Fruit fly (Drosophila melanogaster) whole organism, embryonic: ENCODE results near the gene Sec20.
A peak's percentile ranks its signal among the peaks of the same experiment; 100 is the strongest.

Experiments
- Antp ChIP-seq: fragments of 200-800 bp; sonication (Bioruptor generic); optimal IDR thresholded peaks from 3 replicates; lab custom pipeline; 2016; ENCODE audit warnings: missing biosample characterization, missing genetic modification characterization
- Atf3 ChIP-seq: fragments of 200-800 bp; sonication (Bioruptor generic); optimal IDR thresholded peaks from 3 replicates; lab custom pipeline; 2016; ENCODE audit warnings: missing biosample characterization, missing genetic modification characterization
- Bteb2 ChIP-seq: fragments of 200-800 bp; sonication (Bioruptor generic); optimal IDR thresholded peaks from 2 replicates; lab custom pipeline; 2016; ENCODE audit warnings: missing biosample characterization, missing genetic modification characterization
- C15 ChIP-seq: fragments of 200-800 bp; sonication (Bioruptor generic); IDR thresholded peaks from 3 replicates; pipeline ENCODE4 v1.3.6; 2022; ENCODE audit warnings: missing biosample characterization, missing genetic modification characterization
- CG10147 ChIP-seq: fragments of 200-800 bp; sonication (Bioruptor generic); optimal IDR thresholded peaks from 2 replicates; lab custom pipeline; 2019; ENCODE audit warnings: missing biosample characterization, mild to moderate bottlenecking, missing genetic modification characterization, moderate library complexity
- CG10267 ChIP-seq: fragments of 200-800 bp; sonication (Bioruptor generic); optimal IDR thresholded peaks from 2 replicates; lab custom pipeline; 2018; ENCODE audit warnings: missing biosample characterization, mild to moderate bottlenecking, missing genetic modification characterization, moderate library complexity
- CG10543 ChIP-seq: fragments of 200-800 bp; sonication (Bioruptor generic); optimal IDR thresholded peaks from 3 replicates; lab custom pipeline; 2017; ENCODE audit warnings: missing biosample characterization, mild to moderate bottlenecking, missing genetic modification characterization, moderate library complexity
- CG12155 ChIP-seq: fragments of 200-800 bp; sonication (Bioruptor generic); optimal IDR thresholded peaks from 3 replicates; lab custom pipeline; 2016; ENCODE audit warnings: missing biosample characterization, missing genetic modification characterization
- CG12236 ChIP-seq: fragments of 200-800 bp; sonication (Bioruptor generic); optimal IDR thresholded peaks from 2 replicates; lab custom pipeline; 2016; ENCODE audit warnings: missing biosample characterization, missing genetic modification characterization
- CG12744 ChIP-seq: fragments of 200-800 bp; sonication (Bioruptor generic); optimal IDR thresholded peaks from 2 replicates; lab custom pipeline; 2016; ENCODE audit warnings: missing biosample characterization, missing genetic modification characterization
- CG14441 ChIP-seq: fragments of 200-800 bp; sonication (Bioruptor generic); IDR thresholded peaks from 2 replicates; pipeline ENCODE4 v1.3.6; 2022; ENCODE audit warnings: missing biosample characterization, missing genetic modification characterization
- CG14965 ChIP-seq: fragments of 200-800 bp; sonication (Bioruptor generic); optimal IDR thresholded peaks from 2 replicates; lab custom pipeline; 2016; ENCODE audit warnings: missing biosample characterization, missing genetic modification characterization, borderline replicate concordance
- CG3726 ChIP-seq: fragments of 200-800 bp; sonication (Bioruptor generic); IDR thresholded peaks from 3 replicates; pipeline ENCODE4, ENCODE4 v1.3.6; 2022; ENCODE audit warnings: missing biosample characterization, missing genetic modification characterization
- CG4617 ChIP-seq: fragments of 200-800 bp; sonication (Bioruptor generic); optimal IDR thresholded peaks from 3 replicates; lab custom pipeline; 2016; ENCODE audit warnings: missing biosample characterization, missing genetic modification characterization, borderline replicate concordance
- CG4707 ChIP-seq: fragments of 200-800 bp; sonication (Bioruptor generic); optimal IDR thresholded peaks from 2 replicates; lab custom pipeline; 2018; ENCODE audit warnings: missing biosample characterization, mild to moderate bottlenecking, missing genetic modification characterization, moderate library complexity
- CG6791 ChIP-seq: fragments of 200-800 bp; sonication (Bioruptor generic); IDR thresholded peaks from 3 replicates; pipeline ENCODE4 v1.3.6; 2022; ENCODE audit warnings: missing biosample characterization, missing genetic modification characterization; ENCODE audit not compliant: partially characterized antibody
- CG7357 ChIP-seq: fragments of 200-800 bp; sonication (Bioruptor generic); IDR thresholded peaks from 3 replicates; pipeline ENCODE4 v1.3.6; 2022; ENCODE audit warnings: missing biosample characterization, missing genetic modification characterization
- CG7745 ChIP-seq: fragments of 200-800 bp; sonication (Bioruptor generic); optimal IDR thresholded peaks from 2 replicates; lab custom pipeline; 2018; ENCODE audit warnings: missing biosample characterization, mild to moderate bottlenecking, missing genetic modification characterization, moderate library complexity
- CG8388 ChIP-seq: fragments of 200-800 bp; sonication (Bioruptor generic); optimal IDR thresholded peaks from 2 replicates; lab custom pipeline; 2019; ENCODE audit warnings: missing biosample characterization, mild to moderate bottlenecking, missing genetic modification characterization, moderate library complexity
- CG9609 ChIP-seq: fragments of 200-800 bp; sonication (Bioruptor generic); optimal IDR thresholded peaks from 3 replicates; lab custom pipeline; 2016; ENCODE audit warnings: missing biosample characterization, missing genetic modification characterization
- CG9727 ChIP-seq: fragments of 200-800 bp; sonication (Bioruptor generic); optimal IDR thresholded peaks from 3 replicates; lab custom pipeline; 2017; ENCODE audit warnings: missing biosample characterization, mild to moderate bottlenecking, missing genetic modification characterization
- CG9876 ChIP-seq: fragments of 200-800 bp; sonication (Bioruptor generic); optimal IDR thresholded peaks from 2 replicates; lab custom pipeline; 2016; ENCODE audit warnings: missing biosample characterization, missing genetic modification characterization
- CTCF ChIP-seq: fragments of 200-800 bp; sonication (Bioruptor generic); optimal IDR thresholded peaks from 2 replicates; lab custom pipeline; 2017; ENCODE audit warnings: missing biosample characterization, mild to moderate bottlenecking, missing genetic modification characterization, moderate library complexity
- CoRest ChIP-seq: fragments of 200-800 bp; sonication (Bioruptor generic); optimal IDR thresholded peaks from 3 replicates; lab custom pipeline; 2018; ENCODE audit warnings: missing biosample characterization, mild to moderate bottlenecking, missing genetic modification characterization, moderate library complexity
- Dip2 ChIP-seq: fragments of 200-800 bp; sonication (Bioruptor generic); IDR thresholded peaks from 2 replicates; pipeline ENCODE4 v1.3.6; 2022; ENCODE audit warnings: missing biosample characterization, missing genetic modification characterization
- Doc3 ChIP-seq: fragments of 200-800 bp; sonication (Bioruptor generic); IDR thresholded peaks from 3 replicates; pipeline ENCODE4 v1.3.6; 2022; ENCODE audit warnings: missing biosample characterization, missing genetic modification characterization; ENCODE audit not compliant: partially characterized antibody
- Fer1 ChIP-seq: fragments of 200-800 bp; sonication (Bioruptor generic); optimal IDR thresholded peaks from 2 replicates; lab custom pipeline; 2017; ENCODE audit warnings: missing biosample characterization, mild to moderate bottlenecking, missing genetic modification characterization
- Fer2 ChIP-seq: fragments of 200-800 bp; sonication (Bioruptor generic); optimal IDR thresholded peaks from 2 replicates; lab custom pipeline; 2018; ENCODE audit warnings: missing biosample characterization, mild to moderate bottlenecking, missing genetic modification characterization, moderate library complexity
- HHEX ChIP-seq: fragments of 200-800 bp; sonication (Bioruptor generic); optimal IDR thresholded peaks from 3 replicates; lab custom pipeline; 2017; ENCODE audit warnings: missing biosample characterization, mild to moderate bottlenecking, missing genetic modification characterization, missing genetic modification reagents
- Hey ChIP-seq: fragments of 200-800 bp; sonication (Bioruptor generic); optimal IDR thresholded peaks from 3 replicates; lab custom pipeline; 2018; ENCODE audit warnings: missing biosample characterization, mild to moderate bottlenecking, missing genetic modification characterization
- Rfx ChIP-seq: fragments of 200-800 bp; sonication (Bioruptor generic); IDR thresholded peaks from 2 replicates; pipeline ENCODE4 v1.3.6; 2022; ENCODE audit warnings: missing biosample characterization, missing genetic modification characterization
- Six4 ChIP-seq: fragments of 200-800 bp; sonication (Bioruptor generic); optimal IDR thresholded peaks from 2 replicates; lab custom pipeline; 2016; ENCODE audit warnings: missing biosample characterization, missing genetic modification characterization
- Sox100B ChIP-seq: fragments of 200-800 bp; sonication (Bioruptor generic); optimal IDR thresholded peaks from 3 replicates; lab custom pipeline; 2018; ENCODE audit warnings: missing biosample characterization, mild to moderate bottlenecking, missing genetic modification characterization
- al ChIP-seq: fragments of 200-800 bp; sonication (Bioruptor generic); IDR thresholded peaks from 2 replicates; pipeline ENCODE4 v1.3.6; 2022; ENCODE audit warnings: missing biosample characterization, missing genetic modification characterization
- bbx ChIP-seq: fragments of 200-800 bp; sonication (Bioruptor generic); IDR thresholded peaks from 2 replicates; pipeline ENCODE4 v1.3.6; 2022; ENCODE audit warnings: missing biosample characterization, missing genetic modification characterization; ENCODE audit not compliant: partially characterized antibody
- cad ChIP-seq: fragments of >200 bp; optimal IDR thresholded peaks from 2 replicates; lab custom pipeline; 2017; ENCODE audit warnings: missing biosample characterization, missing genetic modification characterization
- cato ChIP-seq: fragments of 200-800 bp; sonication (Bioruptor generic); optimal IDR thresholded peaks from 2 replicates; lab custom pipeline; 2016; ENCODE audit warnings: missing biosample characterization, missing genetic modification characterization, borderline replicate concordance
- caup ChIP-seq: fragments of 200-800 bp; sonication (Bioruptor generic); optimal IDR thresholded peaks from 3 replicates; lab custom pipeline; 2017; ENCODE audit warnings: missing biosample characterization, mild to moderate bottlenecking, missing genetic modification characterization, moderate library complexity; ENCODE audit not compliant: severe bottlenecking
- danr ChIP-seq: fragments of 200-800 bp; sonication (Bioruptor generic); IDR thresholded peaks from 2 replicates; pipeline ENCODE4 v1.3.6; 2022; ENCODE audit warnings: missing biosample characterization, missing genetic modification characterization
- fd3F ChIP-seq: fragments of 200-800 bp; sonication (Bioruptor generic); optimal IDR thresholded peaks from 2 replicates; lab custom pipeline; 2018; ENCODE audit warnings: missing biosample characterization, mild to moderate bottlenecking, missing genetic modification characterization, moderate library complexity
- fd64A ChIP-seq: fragments of 200-800 bp; sonication (Bioruptor generic); optimal IDR thresholded peaks from 3 replicates; lab custom pipeline; 2018; ENCODE audit warnings: missing biosample characterization, mild to moderate bottlenecking, missing genetic modification characterization
- fru ChIP-seq: fragments of >200 bp; optimal IDR thresholded peaks from 2 replicates; lab custom pipeline; 2017
- ind ChIP-seq: fragments of 200-800 bp; sonication (Bioruptor generic); optimal IDR thresholded peaks from 3 replicates; lab custom pipeline; 2016; ENCODE audit warnings: missing biosample characterization, missing genetic modification characterization
- lbe ChIP-seq: fragments of 200-800 bp; sonication (Bioruptor generic); optimal IDR thresholded peaks from 2 replicates; lab custom pipeline; 2016; ENCODE audit warnings: missing biosample characterization, mild to moderate bottlenecking, missing genetic modification characterization
- pzg ChIP-seq: fragments of 200-800 bp; sonication (Bioruptor generic); optimal IDR thresholded peaks from 3 replicates; lab custom pipeline; 2018; ENCODE audit warnings: missing biosample characterization, mild to moderate bottlenecking, missing genetic modification characterization, moderate library complexity
- ttk ChIP-seq: fragments of 200-800 bp; sonication (Bioruptor generic); IDR thresholded peaks from 2 replicates; pipeline ENCODE4 v2.1.2; 2022; ENCODE audit warnings: missing biosample characterization, missing genetic modification characterization
- vfl ChIP-seq: fragments of 200-800 bp; sonication (Bioruptor generic); optimal IDR thresholded peaks from 2 replicates; lab custom pipeline; 2016; ENCODE audit warnings: missing biosample characterization, missing genetic modification characterization
- vnd ChIP-seq: fragments of 200-800 bp; sonication (Bioruptor generic); IDR thresholded peaks from 3 replicates; pipeline ENCODE4 v1.3.6; 2022; ENCODE audit warnings: missing biosample characterization, missing genetic modification characterization; ENCODE audit not compliant: partially characterized antibody
- vvl ChIP-seq: fragments of 200-800 bp; sonication (Bioruptor generic); IDR thresholded peaks from 2 replicates; pipeline ENCODE4 v1.3.6; 2022; ENCODE audit warnings: missing biosample characterization, missing genetic modification characterization
- wor ChIP-seq: fragments of 200-800 bp; sonication (Bioruptor generic); IDR thresholded peaks from 2 replicates; pipeline ENCODE4 v1.3.6; 2022; ENCODE audit warnings: missing biosample characterization, missing genetic modification characterization
- zf30C ChIP-seq: fragments of 200-800 bp; sonication (Bioruptor generic); optimal IDR thresholded peaks from 3 replicates; lab custom pipeline; 2018; ENCODE audit warnings: missing biosample characterization, mild to moderate bottlenecking, missing genetic modification characterization

Gene Sec20

dm6 chr3R:5861218-5861902, 37.0 kb upstream of the Sec20 start (continued):
- TF ChIP-seq CG10147 (GFP tag; lab: Kevin White, UChicago) (peak; percentile 13), C15 (GFP tag; lab: Robert Waterston, UW) (no peak), CG6791 (no peak), CG9609 (GFP tag; lab: Kevin White, UChicago) (peak; percentile 1), CG12744 (GFP tag; lab: Kevin White, UChicago) (no peak), Six4 (GFP tag; lab: Kevin White, UChicago) (no peak), lbe (GFP tag; lab: Kevin White, UChicago) (no peak), Rfx (GFP tag; lab: Robert Waterston, UW) (peak; percentile 76), pzg (GFP tag; lab: Kevin White, UChicago) (no peak), Antp (GFP tag; lab: Kevin White, UChicago) (peak; percentile 32), CG8388 (GFP tag; lab: Kevin White, UChicago) (no peak), CG9876 (GFP tag; lab: Kevin White, UChicago) (no peak), CG3726 (no peak), zf30C (GFP tag; lab: Kevin White, UChicago) (no peak), HHEX (GFP tag; lab: Kevin White, UChicago) (peak; percentile 16), CG9727 (peak; percentile 56), CTCF (GFP tag; lab: Kevin White, UChicago) (no peak), CG7357 (GFP tag; lab: Robert Waterston, UW) (no peak), Hey (tag; lab: Kevin White, UChicago) (no peak), CG14965 (GFP tag; lab: Kevin White, UChicago) (no peak), vvl (no peak; the same call in 1 of the 2 replicates), CoRest (tag; lab: Kevin White, UChicago) (peak; percentile 47), CG14441 (GFP tag; lab: Robert Waterston, UW) (no peak), ttk (GFP tag; lab: Robert Waterston, UW) (no peak), ind (GFP tag; lab: Kevin White, UChicago) (peak; percentile 44), CG7745 (tag; lab: Kevin White, UChicago) (no peak), Fer1 (GFP tag; lab: Kevin White, UChicago) (no peak), CG4707 (GFP tag; lab: Kevin White, UChicago) (no peak), fd3F (GFP tag; lab: Kevin White, UChicago) (no peak), fd64A (GFP tag; lab: Kevin White, UChicago) (no peak), CG10543 (no peak), Fer2 (no peak), al (0 out of 2 replicates have a peak, but pooled peaks have one; percentile 7), vnd (GFP tag; lab: Robert Waterston, UW) (no peak), Doc3 (GFP tag; lab: Robert Waterston, UW) (no peak), CG4617 (GFP tag; lab: Kevin White, UChicago) (no peak), CG12155 (GFP tag; lab: Kevin White, UChicago) (peak; percentile 36), CG12236 (GFP tag; lab: Kevin White, UChicago) (no peak), Sox100B (GFP tag; lab: Kevin White, UChicago) (peak; percentile 44), Dip2 (GFP tag; lab: Robert Waterston, UW) (no peak), fru (no peak), cato (no peak), danr (GFP tag; lab: Robert Waterston, UW) (no peak), Atf3 (GFP tag; lab: Kevin White, UChicago) (no peak), wor (GFP tag; lab: Robert Waterston, UW) (no peak), cad (no peak), bbx (GFP tag; lab: Robert Waterston, UW) (no peak), CG10267 (tag; lab: Kevin White, UChicago) (no peak), vfl (GFP tag; lab: Kevin White, UChicago) (peak; percentile 2), caup (no peak), Bteb2 (no peak)
